Worm (Caenorhabditis elegans): Measurements from ENCODE around the gene tram-1.

ce11 chrIV:10230971-10231370 is 9.9 kb upstream of the tram-1 start, which contains the start of gene F01G10.5:
- TF ChIP-seq ZK546.5 (tag; optimal IDR thresholded peaks at IDR 0.05) = no peak
- TF ChIP-seq skn-1 (tag; optimal IDR thresholded peaks at IDR 0.05) = no peak
- no peak for TF ChIP-seq snpc-4 (tag; optimal IDR thresholded peaks at IDR 0.05)
- no peak for TF ChIP-seq ceh-82 (tag; optimal IDR thresholded peaks at IDR 0.05)
- TF ChIP-seq nhr-12 (tag; optimal IDR thresholded peaks at IDR 0.05) = no peak
- no peak for TF ChIP-seq nhr-23 (tag; optimal IDR thresholded peaks at IDR 0.05)
- no peak for TF ChIP-seq nhr-237 (tag; optimal IDR thresholded peaks at IDR 0.05)
- TF ChIP-seq pha-4 (tag; optimal IDR thresholded peaks at IDR 0.05) = no peak
- TF ChIP-seq nfya-1 (tag; optimal IDR thresholded peaks at IDR 0.05; ENCODE audit: insufficient read depth) = no peak
- TF ChIP-seq daf-12 (tag; optimal IDR thresholded peaks at IDR 0.05) = no peak
- no peak for TF ChIP-seq sea-2 (GFP tag; optimal IDR thresholded peaks at IDR 0.05)

Data from whole organism, L3 larva.